Worm (Caenorhabditis elegans) whole organism, L2 larva: ENCODE results near the gene npr-28.

Experiments
- alr-1 ChIP-seq: fragments of 150-350 bp; optimal IDR thresholded peaks from 2 replicates; lab custom pipeline; 2014; ENCODE audit warnings: missing biosample characterization, missing genetic modification characterization
- ama-1 ChIP-seq: fragments of 150-350 bp; optimal IDR thresholded peaks from 2 replicates; lab custom pipeline; 2018; ENCODE audit warnings: inconsistent platforms
- elt-1 ChIP-seq: fragments of 150-350 bp; optimal IDR thresholded peaks from 2 replicates; lab custom pipeline; 2014; ENCODE audit warnings: missing biosample characterization, missing genetic modification characterization
- elt-3 ChIP-seq: sonication (generic microtip); optimal IDR thresholded peaks from 2 replicates; lab custom pipeline; 2017; ENCODE audit warnings: missing biosample characterization, missing genetic modification characterization
- fos-1 ChIP-seq: fragments of 150-350 bp; optimal IDR thresholded peaks from 2 replicates; lab custom pipeline; 2014; ENCODE audit warnings: missing biosample characterization, missing genetic modification characterization
- unc-39 ChIP-seq: fragments of 150-350 bp; optimal IDR thresholded peaks from 2 replicates; lab custom pipeline; 2014; ENCODE audit warnings: missing biosample characterization, missing genetic modification characterization
- unc-62 ChIP-seq: fragments of 150-350 bp; optimal IDR thresholded peaks from 2 replicates; lab custom pipeline; 2014; ENCODE audit warnings: missing biosample characterization, missing genetic modification reagents, missing genetic modification characterization

DNA sequence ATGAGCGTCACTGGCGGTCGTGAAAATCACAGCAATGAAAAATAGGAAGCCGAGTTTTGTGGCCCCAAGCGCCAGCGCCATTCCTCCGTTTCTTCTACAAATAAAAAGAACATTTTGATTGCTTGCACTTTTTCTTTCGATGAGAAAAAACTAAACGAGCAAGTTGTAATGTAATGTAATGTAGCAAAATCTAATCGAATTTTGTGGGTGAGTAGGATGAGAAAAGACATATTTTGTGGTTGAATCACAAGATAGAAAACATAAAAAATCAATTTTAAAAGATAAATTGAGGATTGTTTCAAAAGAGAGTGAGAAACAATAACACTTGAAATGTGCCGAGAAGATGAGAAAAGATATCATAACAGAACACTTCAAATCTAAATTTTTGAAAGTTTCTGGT, 43.3 kb downstream of the npr-28 start, which contains the start of gene R09F10.5:
- TF ChIP-seq elt-1 (no peak), alr-1 (no peak), elt-3 (tag; lab: Kevin White, UChicago) (no peak), fos-1 (tag; lab: Kevin White, UChicago) (no peak), ama-1 (lab: Kevin White, UChicago) (no peak), unc-39 (no peak), unc-62 (GFP tag; lab: Kevin White, UChicago) (no peak)
